Worm (Caenorhabditis elegans) whole organism, L2 larva: ENCODE measurements around the gene D1005.6.

Source experiments
- mdl-1 ChIP-seq, 2 experiments: fragments of 150-350 bp in 1 of 2; sonication (generic microtip) in 1 of 2; optimal IDR thresholded peaks; 2 replicates each; lab custom pipeline; 2017; ENCODE audit warnings: missing biosample characterization in 2 of 2, missing genetic modification characterization in 2 of 2
- unc-62 ChIP-seq: fragments of 150-350 bp; optimal IDR thresholded peaks from 2 replicates; lab custom pipeline; 2014; ENCODE audit warnings: missing biosample characterization, missing genetic modification reagents, missing genetic modification characterization

ce11 chrX:1416776-1417354 lies 47.7 kb downstream of the D1005.6 start, which contains the start of the genes F19G12.4 and F19G12.8:
- no peak for TF ChIP-seq mdl-1 (tag; optimal IDR thresholded peaks at IDR 0.05; lab: Kevin White, UChicago)
- TF ChIP-seq unc-62 (GFP tag; lab: Kevin White, UChicago): no peak
